Worm (Caenorhabditis elegans): ENCODE results near the gene srx-115.
"Not testable (repeated sequence)": the region's sequence is repeated elsewhere in the genome, so short reads cannot be mapped to it uniquely, and the experiment has no call there.

srx-115 gene

ce11 chrV:8771599-8771998, at the start of gene srx-115:
TSS of gene srx-115 (plus strand) at chrV:8771899.
- TF ChIP-seq ceh-82 (tag; optimal IDR thresholded peaks at IDR 0.05): no peak
- no peak for TF ChIP-seq ZK546.5 (tag; optimal IDR thresholded peaks at IDR 0.05)

DNA sequence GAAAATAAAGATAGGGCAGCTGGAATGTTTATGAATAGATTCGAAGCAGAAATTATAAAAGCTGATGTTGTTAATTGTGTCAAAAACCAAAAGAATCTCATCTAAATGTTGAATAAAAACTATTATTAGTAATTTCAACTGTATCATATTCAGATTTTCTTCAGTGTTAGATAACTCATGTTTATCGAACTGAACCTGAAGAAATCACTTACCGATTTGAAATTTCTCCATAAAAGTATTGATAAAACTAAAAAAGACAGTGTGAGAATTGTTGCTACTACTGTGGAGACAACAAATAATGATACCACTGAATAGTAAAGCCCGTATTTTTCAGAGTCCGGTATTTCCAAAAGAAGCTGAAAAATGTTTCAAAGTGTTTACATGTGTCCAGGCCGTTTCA, 49.5 kb upstream of the srx-115 start, which contains the start of gene ZC196.8:
TSS of gene ZC196.8 (minus strand) at position 101 of the 400 bp plus-strand sequence.
- TF ChIP-seq elt-1, nhr-77, ceh-28 (tag; optimal IDR thresholded peaks at IDR 0.05): not testable (repeated sequence)

DNA sequence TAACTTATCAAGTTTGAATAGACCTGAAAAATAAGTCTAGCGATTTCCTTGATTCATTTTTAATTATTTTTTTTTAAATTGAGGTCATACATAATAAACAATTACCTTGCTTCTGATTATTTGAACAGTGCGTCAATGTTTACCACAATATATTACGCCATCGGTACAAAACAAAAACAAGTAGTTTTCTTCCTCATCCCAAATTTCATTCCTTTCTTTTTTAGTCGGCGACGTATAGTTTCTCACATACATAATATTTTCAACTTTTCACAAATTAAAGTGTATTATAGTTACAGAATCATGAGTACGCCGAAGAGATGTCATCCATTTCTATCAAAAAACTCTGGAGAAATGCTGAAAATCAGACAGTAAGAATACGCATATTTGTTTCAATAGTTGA, 45.5 kb upstream of the srx-115 start, which contains the start of gene droe-8:
TSS of gene droe-8 (plus strand) at position 301 of the 400 bp plus-strand sequence.
- not testable (repeated sequence) for TF ChIP-seq nhr-12 (tag; optimal IDR thresholded peaks at IDR 0.05); sea-2 (GFP tag; optimal IDR thresholded peaks at IDR 0.05); aly-2 (tag; optimal IDR thresholded peaks at IDR 0.05)

DNA sequence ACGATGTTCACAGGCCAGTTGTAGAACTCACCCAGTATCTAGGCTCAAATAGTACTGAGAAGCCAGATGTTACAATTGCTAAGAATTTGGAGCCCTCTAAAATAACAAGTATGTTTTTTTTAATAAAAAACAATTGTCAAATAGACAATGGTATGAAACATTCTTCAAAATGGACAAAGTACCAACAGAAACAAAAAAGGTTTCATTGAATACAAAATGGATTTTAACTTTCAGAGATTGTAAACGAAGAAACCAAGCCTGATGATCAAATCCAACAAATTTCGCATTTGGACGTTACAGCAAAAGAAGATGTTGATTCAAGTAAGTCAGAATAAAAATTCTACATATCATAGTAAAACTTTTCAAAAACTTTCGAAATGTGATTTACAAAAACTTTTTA, 44.6 kb upstream of the srx-115 start, which contains the start of gene ZC196.9:
TSS of gene ZC196.9 (minus strand) at position 101 of the 400 bp plus-strand sequence.
- TF ChIP-seq lin-15B (tag; optimal IDR thresholded peaks at IDR 0.05) (no peak), zag-1 (tag; optimal IDR thresholded peaks at IDR 0.05) (no peak), nhr-76 (tag; optimal IDR thresholded peaks at IDR 0.05) (no peak), nhr-237 (tag; optimal IDR thresholded peaks at IDR 0.05) (no peak), nhr-11 (tag; optimal IDR thresholded peaks at IDR 0.05) (no peak), ceh-82 (tag; optimal IDR thresholded peaks at IDR 0.05) (no peak), daf-12 (tag; optimal IDR thresholded peaks at IDR 0.05) (no peak), elt-2 (tag; optimal IDR thresholded peaks at IDR 0.05) (no peak), ama-1 (optimal IDR thresholded peaks at IDR 0.05) (no peak)

DNA sequence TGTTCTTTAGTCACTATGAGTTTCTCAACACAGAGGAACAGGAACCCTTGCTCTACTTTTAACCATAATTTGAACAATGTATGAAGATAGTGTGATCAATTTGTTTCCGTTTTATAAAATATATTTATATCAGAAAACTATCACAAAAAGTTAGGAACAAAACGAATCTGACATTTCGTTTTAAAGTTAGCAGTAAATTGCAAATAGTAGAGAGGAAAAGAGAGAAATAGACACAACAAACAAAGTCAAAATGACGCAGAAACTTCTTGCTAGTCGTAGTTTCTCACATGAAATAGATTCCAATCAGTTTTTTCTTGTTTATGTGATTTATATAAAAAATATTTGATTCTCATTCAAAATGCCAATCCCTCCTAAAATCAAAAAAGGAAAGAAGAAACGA, 42.6 kb upstream of the srx-115 start, which contains the start of gene ZC196.5:
TSS of gene ZC196.5 (plus strand) at position 301 of the 400 bp plus-strand sequence.
- no peak for TF ChIP-seq nhr-23 (tag; optimal IDR thresholded peaks at IDR 0.05)
- TF ChIP-seq ceh-16 (tag; optimal IDR thresholded peaks at IDR 0.05): no peak
- TF ChIP-seq nhr-43 (tag; optimal IDR thresholded peaks at IDR 0.05; ENCODE audit: poor library complexity, severe bottlenecking): no peak
- TF ChIP-seq elt-3 (tag; optimal IDR thresholded peaks at IDR 0.05): no peak
- TF ChIP-seq lsy-12 (tag; optimal IDR thresholded peaks at IDR 0.05): no peak
- TF ChIP-seq mml-1 (tag; optimal IDR thresholded peaks at IDR 0.05): no peak
- no peak for TF ChIP-seq pqm-1 (tag; optimal IDR thresholded peaks at IDR 0.05)
- no peak for TF ChIP-seq nhr-25 (tag; optimal IDR thresholded peaks at IDR 0.05)
- TF ChIP-seq eor-1 (tag; optimal IDR thresholded peaks at IDR 0.05): no peak
- no peak for TF ChIP-seq nhr-67 (tag; optimal IDR thresholded peaks at IDR 0.05)
- TF ChIP-seq lin-39 (tag; optimal IDR thresholded peaks at IDR 0.05): no peak
- TF ChIP-seq nhr-76 (tag; optimal IDR thresholded peaks at IDR 0.05): no peak
- TF ChIP-seq fos-1 (tag; optimal IDR thresholded peaks at IDR 0.05): no peak
- no peak for TF ChIP-seq sea-2 (GFP tag; optimal IDR thresholded peaks at IDR 0.05)
- no peak for TF ChIP-seq nfya-1 (tag; optimal IDR thresholded peaks at IDR 0.05; ENCODE audit: insufficient read depth)
- no peak for TF ChIP-seq R02D3.7 (tag; optimal IDR thresholded peaks at IDR 0.05)
- TF ChIP-seq egl-5 (tag; optimal IDR thresholded peaks at IDR 0.05): no peak
- TF ChIP-seq egl-27 (tag; optimal IDR thresholded peaks at IDR 0.05): no peak
- TF ChIP-seq jun-1 (tag; optimal IDR thresholded peaks at IDR 0.05): no peak

ce11 chrV:8730991-8731390, 40.7 kb upstream of the srx-115 start:
- TF ChIP-seq fos-1 (tag; optimal IDR thresholded peaks at IDR 0.05) (no peak), elt-2 (tag; optimal IDR thresholded peaks at IDR 0.05) (peak; percentile 68)

All from whole organism, L3 larva.